Fruit fly (Drosophila melanogaster) whole organism: Measurements from ENCODE around the gene CG34274.

Source experiments
- CG8478 ChIP-seq: fragments of >200 bp; optimal IDR thresholded peaks from 2 replicates; lab custom pipeline; 2018; ENCODE audit warnings: inconsistent platforms
- Dll ChIP-seq: fragments of >200 bp; optimal IDR thresholded peaks from 2 replicates; lab custom pipeline; 2017
- EcR ChIP-seq, 2 experiments: fragments of >200 bp; optimal IDR thresholded peaks; 2 replicates each; lab custom pipeline; 2017; ENCODE audit warnings: missing biosample characterization in 2 of 2, missing genetic modification characterization in 2 of 2, missing genetic modification reagents in 2 of 2
- pan ChIP-seq: fragments of >200 bp; optimal IDR thresholded peaks from 2 replicates; lab custom pipeline; 2017
- psq ChIP-seq: fragments of >200 bp; optimal IDR thresholded peaks from 2 replicates; lab custom pipeline; 2017
- usp ChIP-seq: fragments of >200 bp; optimal IDR thresholded peaks from 2 replicates; lab custom pipeline; 2017; ENCODE audit warnings: missing biosample characterization, missing genetic modification characterization, mixed read lengths

Gene CG34274

DNA sequence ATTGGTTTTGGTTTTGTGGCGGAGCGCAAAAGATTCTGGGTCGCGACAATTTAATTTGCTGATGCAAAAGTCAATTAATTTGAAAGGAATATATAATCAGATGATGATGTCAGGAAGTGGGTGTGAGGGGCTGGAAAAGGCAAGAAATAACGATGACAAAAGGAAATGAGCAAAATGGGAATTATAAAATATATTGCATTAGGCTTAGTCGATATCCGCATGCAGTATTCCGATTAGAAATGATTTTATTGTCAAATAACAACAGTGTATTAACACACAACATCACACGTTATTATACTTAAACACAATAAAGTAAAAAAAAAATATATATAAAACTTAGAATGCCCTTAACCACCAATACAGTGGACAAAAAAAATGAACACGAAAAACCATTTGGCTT, at the start of gene CG34274:
CG34274 (plus strand) TSS at position 301 of the 400 bp plus-strand sequence.
- TF ChIP-seq Dll (lab: Kevin White, UChicago) (no peak), CG8478 (lab: Kevin White, UChicago) (no peak), psq (lab: Kevin White, UChicago) (no peak), pan (lab: Kevin White, UChicago) (no peak), usp (GFP tag; lab: Kevin White, UChicago) (no peak), EcR (GFP tag; optimal IDR thresholded peaks at IDR 0.05; lab: Kevin White, UChicago) (no peak)

DNA sequence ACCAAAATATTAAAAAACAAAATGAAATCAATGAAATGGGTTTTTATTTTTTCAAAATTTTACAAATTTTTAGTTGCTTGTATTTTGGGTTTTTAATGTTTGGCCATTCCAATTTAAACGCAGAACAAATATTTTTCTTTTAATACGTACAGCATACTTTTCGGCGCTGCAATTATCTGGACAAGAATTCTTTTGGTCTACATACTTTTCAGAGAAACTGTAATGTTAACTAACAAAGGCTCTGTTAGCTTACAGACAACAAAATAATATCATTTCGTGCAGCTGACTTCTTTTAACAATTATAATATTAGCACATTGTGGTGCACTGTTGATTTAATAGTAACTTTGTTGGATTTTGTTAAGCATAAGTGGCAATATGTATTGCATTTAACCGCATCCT, 43.1 kb upstream of the CG34274 start:
- TF ChIP-seq usp (GFP tag; lab: Kevin White, UChicago) (no peak), Dll (lab: Kevin White, UChicago) (no peak), psq (lab: Kevin White, UChicago) (no peak), pan (lab: Kevin White, UChicago) (no peak), EcR (GFP tag; optimal IDR thresholded peaks at IDR 0.05; lab: Kevin White, UChicago) (no peak), CG8478 (lab: Kevin White, UChicago) (no peak)

DNA sequence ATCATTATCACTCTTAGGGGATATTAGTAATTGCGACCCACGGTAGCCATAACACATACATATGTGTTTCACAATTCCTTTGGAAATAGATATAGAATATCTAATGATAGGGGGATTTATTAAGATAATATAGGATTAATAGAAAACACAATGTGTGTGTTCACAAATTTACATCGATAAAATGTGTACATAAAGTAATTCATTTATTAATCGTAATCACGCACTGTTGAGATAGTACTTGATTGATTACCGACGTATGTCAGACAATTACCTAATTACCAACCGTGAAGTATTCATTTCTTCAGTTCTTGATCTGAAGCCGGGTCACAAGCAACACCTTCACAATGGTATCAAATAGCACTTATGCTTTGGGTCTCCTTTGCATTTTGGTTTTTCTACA, 38.8 kb upstream of the CG34274 start, which contains the start of gene CG31446:
CG31446 (plus strand) TSS at position 301 of the 400 bp plus-strand sequence.
- TF ChIP-seq usp (GFP tag; lab: Kevin White, UChicago) (no peak), Dll (lab: Kevin White, UChicago) (no peak), psq (lab: Kevin White, UChicago) (no peak), CG8478 (lab: Kevin White, UChicago) (no peak), pan (lab: Kevin White, UChicago) (no peak), EcR (GFP tag; optimal IDR thresholded peaks at IDR 0.05; lab: Kevin White, UChicago) (no peak)

DNA sequence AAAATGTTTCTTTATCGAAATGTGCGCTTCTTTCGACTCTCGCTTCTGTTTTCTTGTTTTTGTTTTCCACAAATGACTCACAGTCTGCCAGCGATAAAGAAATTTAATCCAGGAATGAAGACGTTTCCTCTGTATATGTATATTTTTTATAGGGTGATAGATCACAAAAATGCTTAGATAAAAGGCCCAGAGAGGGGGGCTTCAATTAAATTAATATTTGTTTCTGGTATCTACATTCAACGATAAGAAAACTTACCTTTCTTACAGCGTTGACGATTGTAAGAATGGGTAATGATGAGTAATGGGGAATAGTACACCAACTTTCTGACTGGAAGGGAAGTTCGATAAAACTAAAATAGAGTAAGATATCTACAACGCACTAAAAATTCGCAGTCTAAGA, 37.2 kb upstream of the CG34274 start:
- no peak for TF ChIP-seq EcR (GFP tag; optimal IDR thresholded peaks at IDR 0.05; lab: Kevin White, UChicago)
- no peak for TF ChIP-seq usp (GFP tag; lab: Kevin White, UChicago)
- no peak for TF ChIP-seq psq (lab: Kevin White, UChicago)
- no peak for TF ChIP-seq pan (lab: Kevin White, UChicago)
- no peak for TF ChIP-seq CG8478 (lab: Kevin White, UChicago)
- no peak for TF ChIP-seq Dll (lab: Kevin White, UChicago)

DNA sequence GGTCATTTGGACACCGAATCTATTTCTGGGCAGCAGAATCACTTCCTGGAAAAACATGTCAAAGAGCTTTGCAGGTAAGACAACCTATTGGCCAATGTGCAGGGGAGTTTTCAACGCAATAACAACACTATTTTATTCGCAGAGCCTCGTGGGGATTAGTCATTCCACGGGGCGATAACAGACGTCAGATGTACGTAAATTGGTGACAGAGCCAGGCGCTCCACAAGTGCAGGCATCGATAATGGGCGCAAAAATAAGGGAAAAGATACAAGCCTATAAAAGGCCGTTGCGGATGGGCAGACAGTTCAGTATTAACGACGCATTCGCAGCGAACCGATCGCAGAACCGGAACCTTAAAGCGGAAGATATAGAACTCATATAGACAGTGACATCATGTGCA, 36.6 kb upstream of the CG34274 start, which contains the start of gene CG5399:
CG5399 (plus strand) TSS at position 301 of the 400 bp plus-strand sequence.
- TF ChIP-seq pan (lab: Kevin White, UChicago) (no peak), EcR (GFP tag; optimal IDR thresholded peaks at IDR 0.05; lab: Kevin White, UChicago) (no peak), usp (GFP tag; lab: Kevin White, UChicago) (no peak), Dll (lab: Kevin White, UChicago) (no peak), psq (lab: Kevin White, UChicago) (no peak), CG8478 (lab: Kevin White, UChicago) (no peak)

DNA sequence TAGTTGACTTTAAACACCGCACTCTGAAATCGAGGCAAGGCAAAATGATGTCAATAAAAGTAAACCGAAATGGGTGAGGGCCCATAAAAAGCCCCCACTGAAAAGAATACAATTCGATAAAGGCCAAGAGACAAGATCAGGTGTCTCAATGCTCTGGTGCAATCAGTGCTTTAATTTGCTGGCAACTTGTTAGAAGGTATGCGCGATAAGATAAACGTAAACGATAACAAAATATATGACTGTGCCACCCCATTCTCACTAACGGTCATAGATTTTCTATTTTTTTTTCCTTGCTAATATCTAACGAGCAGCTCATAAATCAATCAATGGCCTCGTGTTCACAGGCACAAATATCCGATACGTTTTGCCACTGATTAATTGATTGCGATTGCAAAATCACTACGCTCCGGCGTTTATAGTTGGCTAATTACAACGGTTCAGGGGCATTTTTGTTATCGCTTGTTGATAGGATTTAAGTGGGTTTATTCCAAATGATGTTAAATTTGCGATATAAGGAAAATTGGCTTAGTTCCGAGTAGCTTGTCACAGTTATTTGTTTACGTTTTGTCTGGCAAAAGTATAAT, 35.0 kb upstream of the CG34274 start:
- TF ChIP-seq psq (lab: Kevin White, UChicago) (no peak), CG8478 (lab: Kevin White, UChicago) (no peak), EcR (GFP tag; optimal IDR thresholded peaks at IDR 0.05; lab: Kevin White, UChicago) (no peak), usp (GFP tag; lab: Kevin White, UChicago) (no peak), pan (lab: Kevin White, UChicago) (no peak), Dll (lab: Kevin White, UChicago) (no peak)

DNA sequence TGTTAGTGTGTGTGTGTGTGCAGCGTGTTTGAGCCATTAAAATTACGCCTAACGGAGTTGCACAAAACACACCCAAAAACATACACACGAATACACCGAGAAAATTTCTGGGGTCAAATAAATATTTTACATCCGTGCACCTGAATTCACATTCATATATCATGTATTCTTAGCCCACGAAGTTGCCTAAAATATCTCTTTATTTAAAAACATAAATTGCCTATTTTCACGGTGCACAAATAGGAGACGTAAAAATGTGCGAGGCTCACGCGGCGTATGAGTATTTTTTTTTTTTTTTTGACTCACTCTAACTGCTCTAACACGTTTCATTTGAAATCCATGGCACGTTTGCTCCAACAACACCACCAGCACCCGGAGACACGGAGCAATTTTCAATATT, 30.7 kb upstream of the CG34274 start:
- TF ChIP-seq CG8478 (lab: Kevin White, UChicago) (no peak), usp (GFP tag; lab: Kevin White, UChicago) (no peak), EcR (GFP tag; optimal IDR thresholded peaks at IDR 0.05; lab: Kevin White, UChicago) (no peak), pan (lab: Kevin White, UChicago) (no peak), psq (lab: Kevin White, UChicago) (no peak), Dll (lab: Kevin White, UChicago) (no peak)

DNA sequence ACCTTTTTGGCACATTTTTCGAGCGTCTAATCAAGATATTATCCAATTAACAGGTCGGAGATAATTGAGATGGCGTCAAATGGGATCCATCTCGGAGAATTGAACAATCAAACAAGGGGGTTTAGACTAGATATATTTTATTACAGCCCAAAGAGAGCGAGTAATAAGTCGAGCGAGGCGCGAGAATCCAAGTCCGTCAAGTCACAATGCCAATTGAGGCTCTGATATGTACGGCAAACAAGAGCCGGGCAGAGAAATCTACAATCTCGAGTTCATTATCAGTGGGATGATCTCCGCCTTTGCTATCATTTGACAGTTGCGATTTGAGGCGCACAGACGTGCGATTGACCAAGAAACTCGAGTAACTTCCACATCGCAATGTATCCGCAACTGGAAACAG, 27.2 kb upstream of the CG34274 start, which contains the start of gene CG5404:
CG5404 (plus strand) TSS at position 301 of the 400 bp plus-strand sequence.
- no peak for TF ChIP-seq pan (lab: Kevin White, UChicago)
- no peak for TF ChIP-seq usp (GFP tag; lab: Kevin White, UChicago)
- TF ChIP-seq psq (lab: Kevin White, UChicago) = no peak
- no peak for TF ChIP-seq EcR (GFP tag; optimal IDR thresholded peaks at IDR 0.05; lab: Kevin White, UChicago)
- TF ChIP-seq Dll (lab: Kevin White, UChicago) = no peak
- TF ChIP-seq CG8478 (lab: Kevin White, UChicago) = no peak

DNA sequence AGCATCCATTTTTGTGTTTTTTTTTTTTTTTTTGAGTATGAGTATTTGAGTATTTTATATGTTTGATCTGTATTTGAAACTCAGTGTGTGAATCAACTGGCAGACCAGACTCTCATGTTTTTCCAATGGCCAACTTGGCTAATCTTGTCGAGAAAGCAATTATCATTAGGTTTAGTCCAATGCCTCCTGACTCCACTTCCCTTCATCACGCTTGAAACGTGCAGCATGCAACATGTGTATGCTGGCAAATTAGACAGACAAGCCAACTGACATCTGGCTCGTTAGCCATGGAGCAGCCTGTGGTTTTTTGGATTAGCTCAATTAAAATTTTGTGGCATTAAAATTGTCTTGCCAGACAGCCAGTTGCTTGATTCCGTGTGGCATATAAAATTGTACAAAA, 15.1 kb upstream of the CG34274 start, which contains the start of gene CG31294:
CG31294 (minus strand) TSS at position 101 of the 400 bp plus-strand sequence.
- no peak for TF ChIP-seq psq (lab: Kevin White, UChicago)
- no peak for TF ChIP-seq Dll (lab: Kevin White, UChicago)
- TF ChIP-seq pan (lab: Kevin White, UChicago) = no peak
- TF ChIP-seq EcR (GFP tag; optimal IDR thresholded peaks at IDR 0.05; lab: Kevin White, UChicago) = no peak
- TF ChIP-seq CG8478 (lab: Kevin White, UChicago) = no peak
- TF ChIP-seq usp (GFP tag; lab: Kevin White, UChicago) = no peak

DNA sequence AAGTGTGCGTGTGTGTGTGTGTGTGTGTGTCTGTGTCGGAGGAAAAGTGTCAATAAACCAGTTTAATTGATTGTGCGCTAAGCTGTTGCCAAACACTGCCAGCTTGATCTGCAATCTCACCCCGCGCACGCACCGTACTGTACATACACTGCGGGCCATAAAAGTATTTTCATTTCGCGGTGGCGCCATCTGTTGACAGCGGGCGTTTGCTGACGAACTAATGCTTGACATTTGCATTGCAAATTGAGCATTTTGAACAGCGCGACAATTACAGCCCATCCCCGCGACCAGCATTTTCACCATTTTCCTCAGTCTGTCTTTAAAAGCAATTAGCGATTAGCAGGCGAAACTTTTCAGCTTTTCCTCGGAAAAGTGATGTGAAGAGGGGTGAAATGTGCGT, 917 bp upstream of the CG34274 start:
- no peak for TF ChIP-seq pan (lab: Kevin White, UChicago)
- no peak for TF ChIP-seq Dll (lab: Kevin White, UChicago)

DNA sequence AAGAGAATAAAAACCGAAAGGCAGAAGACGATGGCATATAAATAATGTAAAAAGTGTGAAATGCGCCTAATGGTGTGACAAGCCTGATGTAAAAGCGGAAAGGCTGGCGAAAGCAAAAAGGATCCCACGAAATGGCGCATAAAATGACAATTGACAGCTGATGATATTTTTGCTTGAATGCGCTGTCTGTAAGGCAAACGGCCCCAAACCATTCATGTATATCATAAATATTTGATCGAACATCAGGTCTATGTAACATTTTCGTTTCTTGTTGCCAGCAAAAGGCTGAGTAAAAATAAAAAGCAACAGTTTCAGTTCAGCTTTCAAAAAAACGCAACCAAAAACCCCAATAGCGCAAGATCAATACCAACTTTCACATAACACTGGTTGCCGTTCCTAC, 12.8 kb downstream of the CG34274 start, which contains the start of gene CG4520:
CG4520 (plus strand) TSS at position 301 of the 400 bp plus-strand sequence.
- TF ChIP-seq EcR (GFP tag; optimal IDR thresholded peaks at IDR 0.05; lab: Kevin White, UChicago) (no peak), psq (lab: Kevin White, UChicago) (no peak), Dll (lab: Kevin White, UChicago) (no peak), usp (GFP tag; lab: Kevin White, UChicago) (no peak), pan (lab: Kevin White, UChicago) (no peak), CG8478 (lab: Kevin White, UChicago) (no peak)
